Worm (Caenorhabditis elegans) whole organism, L3 larva: ENCODE measurements around the gene nlp-66.

Source experiments
- aly-2 ChIP-seq: fragments of 150-350 bp; optimal IDR thresholded peaks from 2 replicates; lab custom pipeline; 2014; ENCODE audit warnings: missing biosample characterization, missing genetic modification characterization
- ama-1 ChIP-seq: fragments of 150-350 bp; optimal IDR thresholded peaks from 2 replicates; lab custom pipeline; 2018
- ceh-16 ChIP-seq: sonication (generic microtip); optimal IDR thresholded peaks from 2 replicates; lab custom pipeline; 2017; ENCODE audit warnings: missing biosample characterization, missing genetic modification characterization
- ceh-9 ChIP-seq: sonication (generic microtip); optimal IDR thresholded peaks from 2 replicates; lab custom pipeline; 2018; ENCODE audit warnings: missing biosample characterization, missing genetic modification characterization
- daf-12 ChIP-seq: fragments of 150-350 bp; optimal IDR thresholded peaks from 2 replicates; lab custom pipeline; 2014; ENCODE audit warnings: missing biosample characterization, missing genetic modification reagents, missing genetic modification characterization
- egl-5 ChIP-seq: fragments of 150-350 bp; optimal IDR thresholded peaks from 2 replicates; lab custom pipeline; 2017; ENCODE audit warnings: missing biosample characterization, missing genetic modification reagents, missing genetic modification characterization, inconsistent platforms
- elt-1 ChIP-seq: fragments of 150-350 bp; optimal IDR thresholded peaks from 2 replicates; lab custom pipeline; 2014; ENCODE audit warnings: missing biosample characterization, missing genetic modification characterization
- elt-2 ChIP-seq: sonication (generic microtip); optimal IDR thresholded peaks from 2 replicates; lab custom pipeline; 2016; ENCODE audit warnings: missing genetic modification reagents, mild to moderate bottlenecking, missing genetic modification characterization, missing compliant biosample characterization
- elt-3 ChIP-seq, 3 experiments: fragments of 150-350 bp in 1 of 3; sonication (generic microtip) in 2 of 3; optimal IDR thresholded peaks; 2 replicates in 2 of 3; 4 replicates in 1 of 3; lab custom pipeline; 2014 to 2017; ENCODE audit warnings: missing biosample characterization in 3 of 3, missing genetic modification characterization in 3 of 3
- fkh-10 ChIP-seq: sonication (generic microtip); optimal IDR thresholded peaks from 2 replicates; lab custom pipeline; 2017; ENCODE audit warnings: missing biosample characterization, missing genetic modification reagents, missing genetic modification characterization
- fkh-2 ChIP-seq: fragments of 150-350 bp; optimal IDR thresholded peaks from 2 replicates; lab custom pipeline; 2014; ENCODE audit warnings: missing biosample characterization, missing genetic modification reagents, missing genetic modification characterization
- fos-1 ChIP-seq: fragments of 150-350 bp; optimal IDR thresholded peaks from 2 replicates; lab custom pipeline; 2014; ENCODE audit warnings: missing biosample characterization, missing genetic modification characterization
- hmg-11 ChIP-seq: sonication (generic microtip); optimal IDR thresholded peaks from 2 replicates; lab custom pipeline; 2016; ENCODE audit warnings: missing genetic modification characterization, missing compliant biosample characterization
- jun-1 ChIP-seq: fragments of 150-350 bp; optimal IDR thresholded peaks from 2 replicates; lab custom pipeline; 2014; ENCODE audit warnings: missing biosample characterization, missing genetic modification reagents, missing genetic modification characterization
- lin-15B ChIP-seq: fragments of 150-350 bp; optimal IDR thresholded peaks from 2 replicates; lab custom pipeline; 2014; ENCODE audit warnings: missing biosample characterization, missing genetic modification characterization
- lin-39 ChIP-seq: fragments of 150-350 bp; optimal IDR thresholded peaks from 2 replicates; lab custom pipeline; 2018; ENCODE audit warnings: missing biosample characterization, missing genetic modification reagents, missing genetic modification characterization
- lsy-12 ChIP-seq: sonication (generic microtip); optimal IDR thresholded peaks from 2 replicates; lab custom pipeline; 2016; ENCODE audit warnings: mild to moderate bottlenecking, missing genetic modification characterization, missing compliant biosample characterization
- mdl-1 ChIP-seq: fragments of 150-350 bp; optimal IDR thresholded peaks from 2 replicates; lab custom pipeline; 2014; ENCODE audit warnings: missing biosample characterization, missing genetic modification characterization
- mml-1 ChIP-seq: fragments of 150-350 bp; sonication (generic microtip); optimal IDR thresholded peaks from 3 replicates; lab custom pipeline; 2014; ENCODE audit warnings: missing biosample characterization, missing genetic modification characterization
- nfya-1 ChIP-seq: sonication (generic microtip); optimal IDR thresholded peaks from 2 replicates; lab custom pipeline; 2017; ENCODE audit warnings: missing genetic modification characterization, mild to moderate bottlenecking, missing compliant biosample characterization, antibody characterized with exemption, moderate library complexity; ENCODE audit not compliant: insufficient read depth
- nhr-12 ChIP-seq: fragments of 150-350 bp; optimal IDR thresholded peaks from 2 replicates; lab custom pipeline; 2014; ENCODE audit warnings: missing biosample characterization, missing genetic modification characterization
- nhr-23 ChIP-seq: fragments of 150-350 bp; optimal IDR thresholded peaks from 2 replicates; lab custom pipeline; 2014; ENCODE audit warnings: missing biosample characterization, missing genetic modification reagents, missing genetic modification characterization
- nhr-25 ChIP-seq: sonication (generic microtip); optimal IDR thresholded peaks from 2 replicates; lab custom pipeline; 2017; ENCODE audit warnings: missing biosample characterization, missing genetic modification characterization
- nhr-28 ChIP-seq: fragments of 150-350 bp; optimal IDR thresholded peaks from 2 replicates; lab custom pipeline; 2014; ENCODE audit warnings: missing biosample characterization, missing genetic modification characterization
- nhr-43 ChIP-seq: sonication (generic microtip); optimal IDR thresholded peaks from 2 replicates; lab custom pipeline; 2016; ENCODE audit warnings: mild to moderate bottlenecking, missing genetic modification characterization, missing compliant biosample characterization; ENCODE audit not compliant: poor library complexity, severe bottlenecking
- nhr-67 ChIP-seq: fragments of 150-350 bp; optimal IDR thresholded peaks from 2 replicates; lab custom pipeline; 2014; ENCODE audit warnings: missing biosample characterization, missing genetic modification characterization
- nhr-76 ChIP-seq: fragments of 150-350 bp; sonication (generic microtip); optimal IDR thresholded peaks from 5 replicates; lab custom pipeline; 2014; ENCODE audit warnings: missing biosample characterization, missing genetic modification characterization
- nhr-77 ChIP-seq: fragments of 150-350 bp; optimal IDR thresholded peaks from 2 replicates; lab custom pipeline; 2014; ENCODE audit warnings: missing biosample characterization, missing genetic modification characterization
- pha-4 ChIP-seq: fragments of 150-350 bp; optimal IDR thresholded peaks from 2 replicates; lab custom pipeline; 2014; ENCODE audit warnings: missing biosample characterization, missing genetic modification reagents, missing genetic modification characterization
- pqm-1 ChIP-seq: fragments of 150-350 bp; optimal IDR thresholded peaks from 2 replicates; lab custom pipeline; 2017; ENCODE audit warnings: missing biosample characterization, missing genetic modification characterization, inconsistent platforms
- sea-2 ChIP-seq: fragments of 150-350 bp; sonication (generic microtip); optimal IDR thresholded peaks from 4 replicates; lab custom pipeline; 2014; ENCODE audit warnings: missing biosample characterization, missing genetic modification reagents, missing genetic modification characterization
- skn-1 ChIP-seq: fragments of 150-350 bp; optimal IDR thresholded peaks from 2 replicates; lab custom pipeline; 2014; ENCODE audit warnings: missing biosample characterization, missing genetic modification characterization
- snpc-4 ChIP-seq: fragments of 150-350 bp; optimal IDR thresholded peaks from 2 replicates; lab custom pipeline; 2014; ENCODE audit warnings: missing biosample characterization, missing genetic modification characterization
- unc-62 ChIP-seq: fragments of 150-350 bp; sonication (generic microtip); optimal IDR thresholded peaks from 4 replicates; lab custom pipeline; 2014; ENCODE audit warnings: missing biosample characterization, missing genetic modification reagents, missing genetic modification characterization
- zag-1 ChIP-seq: fragments of 150-350 bp; optimal IDR thresholded peaks from 2 replicates; lab custom pipeline; 2014; ENCODE audit warnings: missing biosample characterization, missing genetic modification characterization
- ztf-11 ChIP-seq: fragments of 150-350 bp; optimal IDR thresholded peaks from 2 replicates; lab custom pipeline; 2014; ENCODE audit warnings: missing biosample characterization, missing genetic modification characterization
- ztf-4 ChIP-seq: fragments of 150-350 bp; optimal IDR thresholded peaks from 2 replicates; lab custom pipeline; 2014; ENCODE audit warnings: missing biosample characterization, missing genetic modification characterization

The nlp-66 gene

ce11 chrX:11116723-11117122, at the start of gene nlp-66:
nlp-66 (minus strand) TSS chrX:11116823.
- TF ChIP-seq aly-2 (tag; lab: Kevin White, UChicago) (no peak), mml-1 (tag; lab: Kevin White, UChicago) (no peak), ztf-4 (tag; lab: Kevin White, UChicago) (no peak), ztf-11 (no peak), lin-39 (tag; lab: Kevin White, UChicago) (no peak), ceh-9 (tag; lab: Kevin White, UChicago) (no peak), nhr-25 (tag; lab: Kevin White, UChicago) (no peak), snpc-4 (tag; lab: Kevin White, UChicago) (no peak), nhr-43 (no peak), elt-3 (tag; optimal IDR thresholded peaks at IDR 0.05; lab: Kevin White, UChicago) (no peak), zag-1 (tag; lab: Kevin White, UChicago) (no peak), fkh-2 (tag; lab: Kevin White, UChicago) (no peak), daf-12 (tag; lab: Kevin White, UChicago) (no peak), elt-1 (tag; lab: Kevin White, UChicago) (no peak), hmg-11 (tag; lab: Kevin White, UChicago) (no peak), pha-4 (no peak), egl-5 (no peak), nhr-28 (no peak), fkh-10 (GFP tag; lab: Kevin White, UChicago) (no peak)

- TF ChIP-seq nhr-43 (peak; percentile 18), lin-15B (tag; lab: Kevin White, UChicago) (no peak), elt-2 (peak; percentile 33), elt-1 (tag; lab: Kevin White, UChicago) (no peak)
Measured at ce11 chrX:11162778-11163584, 46.4 kb upstream of the nlp-66 start.

- TF ChIP-seq ceh-16 (tag; lab: Kevin White, UChicago) (no peak), ceh-9 (tag; lab: Kevin White, UChicago) (no peak), nhr-67 (tag; lab: Kevin White, UChicago) (no peak), ama-1 (no peak), fos-1 (tag; lab: Kevin White, UChicago) (no peak), nfya-1 (no peak), unc-62 (GFP tag; lab: Kevin White, UChicago) (no peak), nhr-12 (tag; lab: Kevin White, UChicago) (no peak), nhr-28 (no peak), nhr-23 (tag; lab: Kevin White, UChicago) (no peak), nhr-43 (no peak), lin-15B (tag; lab: Kevin White, UChicago) (no peak), nhr-76 (no peak), sea-2 (GFP tag; lab: Kevin White, UChicago) (no peak), snpc-4 (tag; lab: Kevin White, UChicago) (no peak), mdl-1 (tag; lab: Kevin White, UChicago) (no peak), aly-2 (tag; lab: Kevin White, UChicago) (no peak)
Measured at ce11 chrX:11160537-11160936, 43.9 kb upstream of the nlp-66 start, which contains the start of gene C05C9.1. C05C9.1 (plus strand) TSS chrX:11160837.

ce11 chrX:11152720-11153119, 36.1 kb upstream of the nlp-66 start, which contains the start of the genes C05C9.3 and C05C9.2:
C05C9.3 (minus strand) TSS chrX:11152820.
C05C9.2 (plus strand) TSS chrX:11153065.
- no peak for TF ChIP-seq hmg-11 (tag; lab: Kevin White, UChicago)
- TF ChIP-seq nhr-77, result no peak
- no peak for TF ChIP-seq sea-2 (GFP tag; lab: Kevin White, UChicago)
- no peak for TF ChIP-seq nhr-28
- TF ChIP-seq nhr-76, result no peak
- no peak for TF ChIP-seq ceh-16 (tag; lab: Kevin White, UChicago)
- no peak for TF ChIP-seq ztf-11
- TF ChIP-seq lsy-12 (tag; lab: Kevin White, UChicago), result no peak
- TF ChIP-seq pqm-1 (tag; lab: Kevin White, UChicago), result no peak
- no peak for TF ChIP-seq nhr-67 (tag; lab: Kevin White, UChicago)
- no peak for TF ChIP-seq jun-1 (tag; lab: Kevin White, UChicago)
- TF ChIP-seq skn-1 (tag; lab: Kevin White, UChicago), result no peak
- TF ChIP-seq fkh-10 (GFP tag; lab: Kevin White, UChicago), result no peak
